Worm (Caenorhabditis elegans) whole organism, young adult: ENCODE measurements around the gene szy-20.

Source experiments
- ama-1 ChIP-seq, 3 experiments: fragments of 150-350 bp in 1 of 3; sonication (generic microtip) in 2 of 3; optimal IDR thresholded peaks; 2 replicates each; lab custom pipeline; 2014 to 2018; ENCODE audit warnings: missing biosample characterization in 2 of 3, missing genetic modification characterization in 2 of 3, missing genetic modification reagents in 2 of 3
- ceh-40 ChIP-seq: fragments of 200-800 bp; sonication (Bioruptor generic); IDR thresholded peaks from 2 replicates; pipeline ENCODE4 v1.3.6; 2022; ENCODE audit warnings: missing genetic modification characterization, missing compliant biosample characterization

- TF ChIP-seq ceh-40 (no peak), ama-1 (optimal IDR thresholded peaks at IDR 0.05; lab: Kevin White, UChicago) (no peak), ama-1 (GFP tag; optimal IDR thresholded peaks at IDR 0.05; lab: Kevin White, UChicago) (no peak)
Measured at ce11 chrII:9013341-9013740, 44.2 kb upstream of the szy-20 start.
